Fruit fly (Drosophila melanogaster) whole organism, embryonic: ENCODE results near the gene CG2256.
A peak's percentile ranks its signal among the peaks of the same experiment; 100 is the strongest.

Source experiments
- Aef1 ChIP-seq: fragments of 200-800 bp; sonication (Bioruptor generic); IDR thresholded peaks from 3 replicates; pipeline ENCODE4 v1.3.6; 2022; ENCODE audit warnings: missing biosample characterization, missing genetic modification characterization
- CG10431 ChIP-seq: fragments of 200-800 bp; sonication (Bioruptor generic); optimal IDR thresholded peaks from 3 replicates; lab custom pipeline; 2018; ENCODE audit warnings: missing biosample characterization, mild to moderate bottlenecking, missing genetic modification characterization
- CG11696 ChIP-seq: fragments of 200-800 bp; sonication (Bioruptor generic); IDR thresholded peaks from 2 replicates; pipeline ENCODE4 v1.3.6; 2022; ENCODE audit warnings: missing biosample characterization, missing genetic modification characterization
- CG13287 ChIP-seq: fragments of 200-800 bp; sonication (Bioruptor generic); IDR thresholded peaks from 2 replicates; pipeline ENCODE4 v1.3.6; 2022; ENCODE audit warnings: missing biosample characterization, missing genetic modification characterization; ENCODE audit not compliant: partially characterized antibody
- CG17359 ChIP-seq: fragments of 200-800 bp; sonication (Bioruptor generic); optimal IDR thresholded peaks from 3 replicates; lab custom pipeline; 2018; ENCODE audit warnings: missing biosample characterization, mild to moderate bottlenecking, missing genetic modification characterization, moderate library complexity
- CG31365 ChIP-seq: fragments of 200-800 bp; sonication (Bioruptor generic); optimal IDR thresholded peaks from 2 replicates; lab custom pipeline; 2018; ENCODE audit warnings: missing biosample characterization, mild to moderate bottlenecking, missing genetic modification characterization
- CG34376 ChIP-seq: fragments of 200-800 bp; sonication (Bioruptor generic); optimal IDR thresholded peaks from 2 replicates; lab custom pipeline; 2018; ENCODE audit warnings: missing biosample characterization, mild to moderate bottlenecking, missing genetic modification characterization
- CG4854 ChIP-seq: fragments of 200-800 bp; sonication (Bioruptor generic); optimal IDR thresholded peaks from 2 replicates; lab custom pipeline; 2016; ENCODE audit warnings: missing biosample characterization, missing genetic modification characterization, inconsistent platforms
- CG5180 ChIP-seq: fragments of 200-800 bp; sonication (Bioruptor generic); optimal IDR thresholded peaks from 3 replicates; lab custom pipeline; 2017; ENCODE audit warnings: missing biosample characterization, missing genetic modification characterization, mild to moderate bottlenecking, moderate library complexity, missing genetic modification reagents
- CG6272 ChIP-seq: fragments of 200-800 bp; sonication (Bioruptor generic); IDR thresholded peaks from 2 replicates; pipeline ENCODE4 v1.3.6; 2022; ENCODE audit warnings: missing biosample characterization, missing genetic modification characterization
- CG9437 ChIP-seq: fragments of 200-800 bp; sonication (Bioruptor generic); optimal IDR thresholded peaks from 2 replicates; lab custom pipeline; 2018; ENCODE audit warnings: missing biosample characterization, mild to moderate bottlenecking, missing genetic modification characterization
- CoRest ChIP-seq: fragments of 200-800 bp; sonication (Bioruptor generic); optimal IDR thresholded peaks from 3 replicates; lab custom pipeline; 2018; ENCODE audit warnings: missing biosample characterization, mild to moderate bottlenecking, missing genetic modification characterization, moderate library complexity
- D19A ChIP-seq: fragments of 200-800 bp; optimal IDR thresholded peaks from 3 replicates; lab custom pipeline; 2019; ENCODE audit warnings: missing biosample characterization, mild to moderate bottlenecking, missing genetic modification characterization, moderate library complexity
- Drgx ChIP-seq: fragments of 200-800 bp; sonication (Bioruptor generic); IDR thresholded peaks from 2 replicates; pipeline ENCODE4 v1.3.6; 2022; ENCODE audit warnings: missing biosample characterization, missing genetic modification characterization
- HLH54F ChIP-seq: fragments of 200-800 bp; sonication (Bioruptor generic); optimal IDR thresholded peaks from 3 replicates; lab custom pipeline; 2016; ENCODE audit warnings: missing biosample characterization, missing genetic modification characterization
- HmgD ChIP-seq: fragments of 200-800 bp; sonication (Bioruptor generic); optimal IDR thresholded peaks from 3 replicates; lab custom pipeline; 2016; ENCODE audit warnings: missing biosample characterization, missing genetic modification characterization
- Lim3 ChIP-seq: fragments of 200-800 bp; sonication (Bioruptor generic); IDR thresholded peaks from 2 replicates; pipeline ENCODE4 v1.3.6; 2022; ENCODE audit warnings: missing biosample characterization, missing genetic modification characterization
- Mrtf ChIP-seq: fragments of 200-800 bp; sonication (Bioruptor generic); IDR thresholded peaks from 3 replicates; pipeline ENCODE4 v1.3.6; 2022; ENCODE audit warnings: missing biosample characterization, missing genetic modification characterization
- Rfx ChIP-seq: fragments of 200-800 bp; sonication (Bioruptor generic); IDR thresholded peaks from 2 replicates; pipeline ENCODE4 v1.3.6; 2022; ENCODE audit warnings: missing biosample characterization, missing genetic modification characterization
- Sry-β ChIP-seq: fragments of 200-800 bp; sonication (Bioruptor generic); optimal IDR thresholded peaks from 2 replicates; lab custom pipeline; 2018; ENCODE audit warnings: missing biosample characterization, mild to moderate bottlenecking, missing genetic modification characterization, moderate library complexity
- Trl ChIP-seq, 3 experiments: fragments of >200 bp in 2 of 3; fragments of 200-800 bp in 1 of 3; sonication (Bioruptor generic) in 1 of 3; optimal IDR thresholded peaks; 2 replicates in 1 of 3; 3 replicates in 2 of 3; lab custom pipeline; 2016 to 2017; ENCODE audit warnings: missing biosample characterization in 1 of 3, missing genetic modification characterization in 1 of 3
- Vsx1 ChIP-seq: fragments of 200-800 bp; sonication (Bioruptor generic); optimal IDR thresholded peaks from 2 replicates; lab custom pipeline; 2017; ENCODE audit warnings: missing biosample characterization, mild to moderate bottlenecking, missing genetic modification characterization, missing genetic modification reagents
- bbx ChIP-seq: fragments of 200-800 bp; sonication (Bioruptor generic); IDR thresholded peaks from 2 replicates; pipeline ENCODE4 v1.3.6; 2022; ENCODE audit warnings: missing biosample characterization, missing genetic modification characterization; ENCODE audit not compliant: partially characterized antibody
- bsh ChIP-seq, 2 experiments: fragments of 200-800 bp; sonication (Bioruptor generic); optimal IDR thresholded peaks; 2 replicates each; lab custom pipeline; 2017 to 2018; ENCODE audit warnings: mild to moderate bottlenecking in 2 of 2, missing biosample characterization in 2 of 2, missing genetic modification characterization in 2 of 2, moderate library complexity in 1 of 2
- cg ChIP-seq: fragments of 200-800 bp; sonication (Bioruptor generic); optimal IDR thresholded peaks from 3 replicates; lab custom pipeline; 2019; ENCODE audit warnings: missing biosample characterization, mild to moderate bottlenecking, missing genetic modification characterization, moderate library complexity
- chinmo ChIP-seq: fragments of 200-800 bp; sonication (Bioruptor generic); IDR thresholded peaks from 4 replicates; pipeline ENCODE4 v1.3.6; 2022; ENCODE audit warnings: missing biosample characterization, missing genetic modification characterization; ENCODE audit not compliant: partially characterized antibody
- chm ChIP-seq: fragments of 200-800 bp; sonication (Bioruptor generic); IDR thresholded peaks from 2 replicates; pipeline ENCODE4 v1.3.6; 2022; ENCODE audit warnings: missing biosample characterization, missing genetic modification characterization
- ci ChIP-seq: fragments of 200-800 bp; sonication (Bioruptor generic); IDR thresholded peaks from 3 replicates; pipeline ENCODE4 v1.3.6; 2022; ENCODE audit warnings: missing biosample characterization, missing genetic modification characterization
- crp ChIP-seq, 2 experiments: fragments of 200-800 bp; sonication (Bioruptor generic); optimal IDR thresholded peaks; 2 replicates in 1 of 2; 3 replicates in 1 of 2; lab custom pipeline; 2017; ENCODE audit warnings: missing biosample characterization in 2 of 2, missing genetic modification characterization in 2 of 2, mild to moderate bottlenecking in 1 of 2, moderate library complexity in 1 of 2
- lbe ChIP-seq: fragments of 200-800 bp; sonication (Bioruptor generic); optimal IDR thresholded peaks from 2 replicates; lab custom pipeline; 2016; ENCODE audit warnings: missing biosample characterization, mild to moderate bottlenecking, missing genetic modification characterization
- lola ChIP-seq, 3 experiments: fragments of >200 bp in 2 of 3; fragments of 200-800 bp in 1 of 3; sonication (Bioruptor generic) in 1 of 3; optimal IDR thresholded peaks; 2 replicates each; lab custom pipeline; 2017 to 2019; ENCODE audit warnings: missing biosample characterization in 3 of 3, missing genetic modification characterization in 3 of 3, mild to moderate bottlenecking in 1 of 3, moderate library complexity in 1 of 3
- nom ChIP-seq: fragments of 200-800 bp; sonication (Bioruptor generic); optimal IDR thresholded peaks from 2 replicates; lab custom pipeline; 2017; ENCODE audit warnings: missing biosample characterization, missing genetic modification characterization, mild to moderate bottlenecking, moderate library complexity, missing genetic modification reagents
- p53 ChIP-seq: fragments of 200-800 bp; sonication (Bioruptor generic); optimal IDR thresholded peaks from 2 replicates; lab custom pipeline; 2016; ENCODE audit warnings: missing biosample characterization, missing genetic modification characterization
- ro ChIP-seq: fragments of 200-800 bp; sonication (Bioruptor generic); IDR thresholded peaks from 2 replicates; pipeline ENCODE4 v1.3.6; 2022; ENCODE audit warnings: missing biosample characterization, missing genetic modification characterization
- salm ChIP-seq: fragments of 200-800 bp; sonication (Bioruptor generic); optimal IDR thresholded peaks from 2 replicates; lab custom pipeline; 2018; ENCODE audit warnings: missing biosample characterization, mild to moderate bottlenecking, missing genetic modification characterization
- schlank ChIP-seq: fragments of 200-800 bp; sonication (Bioruptor generic); optimal IDR thresholded peaks from 2 replicates; lab custom pipeline; 2018; ENCODE audit warnings: missing biosample characterization, mild to moderate bottlenecking, missing genetic modification characterization
- slbo ChIP-seq: fragments of 200-800 bp; sonication (Bioruptor generic); IDR thresholded peaks from 2 replicates; pipeline ENCODE4 v1.3.6; 2022; ENCODE audit warnings: missing biosample characterization, missing genetic modification characterization
- wek ChIP-seq: fragments of 200-800 bp; sonication (Bioruptor generic); optimal IDR thresholded peaks from 3 replicates; lab custom pipeline; 2018; ENCODE audit warnings: missing biosample characterization, mild to moderate bottlenecking, missing genetic modification characterization, moderate library complexity
- z ChIP-seq: fragments of 200-800 bp; sonication (Bioruptor generic); IDR thresholded peaks from 3 replicates; pipeline ENCODE4 v1.3.6; 2022; ENCODE audit warnings: missing biosample characterization, missing genetic modification characterization
- zen ChIP-seq: fragments of 200-800 bp; sonication (Bioruptor generic); optimal IDR thresholded peaks from 3 replicates; lab custom pipeline; 2018; ENCODE audit warnings: missing biosample characterization, mild to moderate bottlenecking, missing genetic modification characterization, moderate library complexity

Gene CG2256

DNA sequence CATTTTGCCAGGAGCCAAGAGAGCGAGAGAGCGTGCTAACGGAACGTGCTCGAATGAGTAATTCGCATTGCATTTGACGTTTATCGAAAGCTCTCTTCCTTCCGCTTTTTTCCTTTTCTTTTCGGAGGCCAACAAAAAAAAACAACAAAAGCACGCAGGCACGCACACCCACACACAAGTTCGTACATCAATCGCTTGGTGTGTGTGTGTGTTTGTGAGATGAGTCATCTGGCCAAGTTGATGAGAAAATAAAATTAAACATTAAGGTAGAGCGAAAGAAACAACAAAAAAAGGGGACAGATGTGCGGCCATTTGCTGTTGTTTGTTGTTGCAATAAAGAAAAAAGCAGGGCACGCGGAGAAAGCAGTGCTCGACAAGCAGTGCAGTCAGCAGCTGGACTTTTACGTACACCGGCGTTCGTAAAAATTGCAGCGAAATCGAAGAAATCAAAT is 23.8 kb downstream of the CG2256 start (continued):
- TF ChIP-seq D19A (tag; lab: Kevin White, UChicago) (no peak), salm (tag; lab: Kevin White, UChicago) (no peak), CG13287 (GFP tag; lab: Robert Waterston, UW) (0 out of 2 replicates have a peak, but pooled peaks have one; percentile 19), chm (GFP tag; lab: Robert Waterston, UW) (0 out of 2 replicates have a peak, but pooled peaks have one; percentile 22), CG4854 (GFP tag; lab: Kevin White, UChicago) (no peak), slbo (GFP tag; lab: Robert Waterston, UW) (0 out of 2 replicates have a peak, but pooled peaks have one; percentile 5), Lim3 (no peak), CG9437 (GFP tag; lab: Kevin White, UChicago) (peak; percentile 5), CG10431 (GFP tag; lab: Kevin White, UChicago) (no peak), Drgx (GFP tag; lab: Robert Waterston, UW) (peak; percentile 53), wek (GFP tag; lab: Kevin White, UChicago) (no peak), CoRest (tag; lab: Kevin White, UChicago) (no peak), CG11696 (GFP tag; lab: Robert Waterston, UW) (peak; percentile 91), HLH54F (no peak), CG34376 (GFP tag; lab: Kevin White, UChicago) (peak; percentile 22), lola (GFP tag; optimal IDR thresholded peaks at IDR 0.05; lab: Kevin White, UChicago) (no peak), Rfx (GFP tag; lab: Robert Waterston, UW) (peak; percentile 17; the same call in 1 of the 2 replicates), bsh (GFP tag; optimal IDR thresholded peaks at IDR 0.05; lab: Kevin White, UChicago) (peak in 1 of 2 experiments; percentile 63), p53 (GFP tag; lab: Kevin White, UChicago) (no peak), bbx (GFP tag; lab: Robert Waterston, UW) (peak; percentile 18; the same call in 1 of the 2 replicates), Mrtf (GFP tag; lab: Robert Waterston, UW) (no peak), cg (GFP tag; lab: Kevin White, UChicago) (peak; percentile 63), schlank (tag; lab: Kevin White, UChicago) (no peak), Trl (optimal IDR thresholded peaks at IDR 0.05; lab: Kevin White, UChicago) (peak in 1 of 2 experiments; percentile 50), Trl (GFP tag; optimal IDR thresholded peaks at IDR 0.05; lab: Kevin White, UChicago) (no peak), ci (GFP tag; lab: Robert Waterston, UW) (peak; percentile 51; the same call in 2 of the 3 replicates), ro (GFP tag; lab: Robert Waterston, UW) (no peak), CG17359 (peak; percentile 36), CG5180 (GFP tag; lab: Kevin White, UChicago) (no peak), zen (tag; lab: Kevin White, UChicago) (peak; percentile 10), Sry-β (GFP tag; lab: Kevin White, UChicago) (no peak), lbe (GFP tag; lab: Kevin White, UChicago) (peak; percentile 36), chinmo (GFP tag; lab: Robert Waterston, UW) (0 out of 4 replicates have a peak, but pooled peaks have one; percentile 17), CG6272 (GFP tag; lab: Robert Waterston, UW) (no peak), crp (GFP tag; optimal IDR thresholded peaks at IDR 0.05; lab: Kevin White, UChicago) (peak in 1 of 2 experiments; percentile 58), nom (peak; percentile 93), Aef1 (peak; percentile 83), Vsx1 (no peak), CG31365 (tag; lab: Kevin White, UChicago) (peak; percentile 98), z (0 out of 3 replicates have a peak, but pooled peaks have one; percentile 40), HmgD (GFP tag; lab: Kevin White, UChicago) (peak; percentile 5)
